Worm (Caenorhabditis elegans): Measurements from ENCODE around the gene Y57G11C.1142.

DNA sequence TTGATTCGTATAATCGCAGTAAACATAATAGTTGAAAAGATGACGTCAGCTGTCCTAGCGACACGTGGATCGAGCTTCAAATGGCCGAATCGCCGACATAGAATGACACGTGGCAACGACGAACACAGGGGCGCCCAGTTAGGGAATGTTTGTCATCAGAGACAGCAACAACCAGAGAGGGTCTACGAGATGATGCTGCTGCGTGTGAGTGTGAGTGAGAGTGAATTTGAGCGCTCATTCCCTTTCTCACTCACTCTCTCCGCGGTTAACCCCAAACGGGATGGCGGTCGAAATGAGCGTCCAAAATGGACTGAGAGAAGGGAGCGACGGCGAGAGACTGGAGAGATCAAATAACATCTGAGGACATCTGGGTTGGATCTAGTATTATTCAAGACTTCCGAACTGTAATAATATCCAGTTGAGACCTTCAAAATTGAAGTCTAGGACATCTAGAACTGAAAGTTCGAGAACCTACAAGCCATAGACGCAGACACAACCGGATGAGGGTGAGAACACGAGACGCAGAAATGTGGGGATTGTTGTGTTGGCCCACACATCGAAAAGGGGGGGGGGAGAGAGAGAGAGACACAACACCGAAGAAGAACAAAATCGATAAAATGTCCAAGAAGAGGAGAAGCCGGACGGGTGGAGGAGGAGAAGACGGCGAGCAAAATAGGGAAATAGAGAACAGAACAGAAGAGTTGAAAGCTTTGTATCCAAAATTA lies 8.4 kb upstream of the Y57G11C.1142 start:
- TF ChIP-seq snpc-4 (tag; optimal IDR thresholded peaks at IDR 0.05), result peak; percentile 53
- TF ChIP-seq nhr-11 (tag; optimal IDR thresholded peaks at IDR 0.05), result no peak
- no peak for TF ChIP-seq lin-11 (tag; optimal IDR thresholded peaks at IDR 0.05)
- TF ChIP-seq ceh-82 (tag; optimal IDR thresholded peaks at IDR 0.05), result no peak
- TF ChIP-seq sem-4 (tag; optimal IDR thresholded peaks at IDR 0.05), result peak; percentile 38
- TF ChIP-seq sma-9 (GFP tag; optimal IDR thresholded peaks at IDR 0.05), result peak; percentile 38
- no peak for TF ChIP-seq sma-9 (tag; optimal IDR thresholded peaks at IDR 0.05)
- peak; percentile 50 for TF ChIP-seq fos-1 (tag; optimal IDR thresholded peaks at IDR 0.05)
- TF ChIP-seq mbf-1 (tag; optimal IDR thresholded peaks at IDR 0.05), result no peak

Data from whole organism, L2 larva.